Worm (Caenorhabditis elegans): Measurements from ENCODE around the gene ech-6.

The ech-6 gene

ce11 chrIII:9772394-9772793 lies 19.7 kb upstream of the ech-6 start:
- no peak for TF ChIP-seq pag-3 (tag; optimal IDR thresholded peaks at IDR 0.05; ENCODE audit: borderline replicate concordance)
- TF ChIP-seq ahr-1 (tag; optimal IDR thresholded peaks at IDR 0.05), result no peak
- no peak for TF ChIP-seq odd-2 (tag; optimal IDR thresholded peaks at IDR 0.05)
- no peak for TF ChIP-seq hlh-30 (tag; optimal IDR thresholded peaks at IDR 0.05; ENCODE audit: insufficient read depth)

DNA sequence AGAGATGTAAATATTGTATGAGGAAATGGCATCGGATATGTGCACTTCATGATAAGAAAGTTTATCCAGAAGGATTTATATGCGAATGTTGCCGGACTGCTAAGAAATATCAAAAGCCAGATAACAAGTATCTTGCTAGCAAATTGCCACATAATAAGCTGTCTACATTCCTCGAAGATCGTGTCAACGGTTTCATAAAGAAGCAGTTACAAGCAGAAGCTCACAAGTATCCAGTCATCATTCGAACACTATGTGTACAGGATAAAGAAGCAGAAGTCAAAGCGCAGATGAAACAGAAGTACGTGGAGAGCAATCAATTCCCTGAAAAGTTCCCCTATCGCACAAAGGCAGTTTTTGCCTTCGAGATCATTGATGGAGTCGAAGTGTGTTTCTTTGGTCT lies 17.9 kb upstream of the ech-6 start:
- no peak for TF ChIP-seq eyg-1 (tag; optimal IDR thresholded peaks at IDR 0.05)
- no peak for TF ChIP-seq rnt-1 (tag; optimal IDR thresholded peaks at IDR 0.05)
- TF ChIP-seq ceh-31 (tag; optimal IDR thresholded peaks at IDR 0.05), result no peak
- no peak for TF ChIP-seq ceh-2 (tag; optimal IDR thresholded peaks at IDR 0.05)
- no peak for TF ChIP-seq pros-1 (tag; optimal IDR thresholded peaks at IDR 0.05)
- TF ChIP-seq ztf-16 (tag; optimal IDR thresholded peaks at IDR 0.05), result no peak

- TF ChIP-seq pqm-1 (tag; optimal IDR thresholded peaks at IDR 0.05) (no peak), ref-2 (tag; optimal IDR thresholded peaks at IDR 0.05) (no peak), ceh-24 (tag; optimal IDR thresholded peaks at IDR 0.05) (no peak), npax-4 (tag; optimal IDR thresholded peaks at IDR 0.05) (no peak), unc-55 (GFP tag; optimal IDR thresholded peaks at IDR 0.05) (no peak), madf-2 (tag; optimal IDR thresholded peaks at IDR 0.05) (no peak), rnt-1 (tag; optimal IDR thresholded peaks at IDR 0.05) (no peak), T23F11.4 (GFP tag; optimal IDR thresholded peaks at IDR 0.05) (no peak), hlh-6 (tag; optimal IDR thresholded peaks at IDR 0.05) (no peak), ceh-34 (tag; optimal IDR thresholded peaks at IDR 0.05) (no peak), fax-1 (tag; optimal IDR thresholded peaks at IDR 0.05) (no peak), pag-3 (tag; optimal IDR thresholded peaks at IDR 0.05; ENCODE audit: borderline replicate concordance) (no peak), F13H6.1 (tag; optimal IDR thresholded peaks at IDR 0.05) (no peak)
These were observed 15.3 kb upstream of the ech-6 start for ce11 chrIII:9768023-9768422.

- TF ChIP-seq ref-2 (tag; optimal IDR thresholded peaks at IDR 0.05), result peak; percentile 43
- TF ChIP-seq mec-3 (tag; optimal IDR thresholded peaks at IDR 0.05; ENCODE audit: borderline replicate concordance), result peak; percentile 37
- TF ChIP-seq ceh-48 (tag; optimal IDR thresholded peaks at IDR 0.05), result no peak
These were observed 14.4 kb upstream of the ech-6 start for ce11 chrIII:9767095-9767494.

DNA sequence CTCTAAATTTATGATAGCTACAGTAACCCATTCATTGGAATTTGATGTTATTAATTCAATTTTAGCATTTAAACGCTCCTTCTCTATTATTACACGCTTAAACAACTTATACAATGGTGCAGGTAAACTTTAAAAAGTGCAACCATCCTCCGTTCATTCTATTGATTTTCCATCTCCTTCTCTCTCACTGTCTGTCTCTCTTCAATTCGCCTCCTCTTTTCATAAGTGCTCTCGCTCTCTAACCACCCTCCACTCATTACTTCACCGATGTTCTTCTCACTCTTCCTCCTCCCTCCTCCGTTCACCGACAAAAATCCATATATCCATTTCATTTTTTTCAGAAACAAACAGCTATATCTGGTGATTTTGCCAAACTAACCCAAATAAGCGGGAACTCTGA lies 13.5 kb upstream of the ech-6 start, which contains the start of gene cbp-1:
cbp-1 (plus strand) TSS at position 335 of the 400 bp plus-strand sequence.
- TF ChIP-seq K02D7.2 (tag; optimal IDR thresholded peaks at IDR 0.05), result no peak
- TF ChIP-seq ceh-24 (tag; optimal IDR thresholded peaks at IDR 0.05), result no peak
- no peak for TF ChIP-seq hlh-13 (GFP tag; optimal IDR thresholded peaks at IDR 0.05)
- TF ChIP-seq unc-55 (GFP tag; optimal IDR thresholded peaks at IDR 0.05), result peak; percentile 32
- no peak for TF ChIP-seq madf-2 (tag; optimal IDR thresholded peaks at IDR 0.05)
- peak; percentile 57 for TF ChIP-seq nfya-1 (tag; optimal IDR thresholded peaks at IDR 0.05)
- TF ChIP-seq ceh-48 (tag; optimal IDR thresholded peaks at IDR 0.05), result peak; percentile 86
- TF ChIP-seq ceh-31 (tag; optimal IDR thresholded peaks at IDR 0.05), result peak; percentile 41
- TF ChIP-seq pax-1 (tag; optimal IDR thresholded peaks at IDR 0.05), result peak; percentile 13

DNA sequence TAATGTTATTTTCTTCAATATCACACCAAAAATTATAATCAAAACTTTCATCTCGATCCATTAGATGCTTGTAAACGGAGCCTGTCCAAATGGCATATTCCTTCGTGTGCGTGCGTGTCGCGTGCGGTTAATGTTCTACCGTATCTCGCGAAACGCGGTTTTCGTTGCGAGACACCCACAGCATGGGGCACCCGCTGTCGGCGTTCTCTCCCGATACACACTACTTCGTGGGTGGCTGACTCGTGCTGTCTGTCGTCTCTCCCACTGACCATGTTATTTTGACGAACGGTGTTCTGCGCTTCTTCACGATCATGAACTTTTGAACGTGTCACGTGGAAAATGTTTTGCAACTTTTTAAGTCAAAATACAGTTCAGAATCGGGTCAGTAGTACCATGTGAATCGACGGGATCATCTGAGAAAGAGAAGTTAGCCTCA lies 12.8 kb upstream of the ech-6 start:
- TF ChIP-seq ceh-48 (tag; optimal IDR thresholded peaks at IDR 0.05), result no peak
- TF ChIP-seq ceh-18 (tag; optimal IDR thresholded peaks at IDR 0.05), result peak; percentile 93
- TF ChIP-seq ceh-22 (tag; optimal IDR thresholded peaks at IDR 0.05), result no peak
- no peak for TF ChIP-seq hlh-6 (tag; optimal IDR thresholded peaks at IDR 0.05)
- no peak for TF ChIP-seq nhr-232 (tag; optimal IDR thresholded peaks at IDR 0.05)
- peak; percentile 82 for TF ChIP-seq unc-42 (tag; optimal IDR thresholded peaks at IDR 0.05)
- peak; percentile 66 for TF ChIP-seq C38D4.7 (GFP tag; optimal IDR thresholded peaks at IDR 0.05)
- TF ChIP-seq ceh-45 (GFP tag; IDR thresholded peaks at IDR 0.05), result peak; percentile 55
- TF ChIP-seq hlh-8 (tag; optimal IDR thresholded peaks at IDR 0.05), result peak; percentile 50
- TF ChIP-seq rnt-1 (tag; optimal IDR thresholded peaks at IDR 0.05), result peak; percentile 94
- peak; percentile 54 for TF ChIP-seq ceh-14 (tag; optimal IDR thresholded peaks at IDR 0.05)
- TF ChIP-seq unc-86 (tag; optimal IDR thresholded peaks at IDR 0.05), result peak; percentile 52
- TF ChIP-seq unc-55 (GFP tag; optimal IDR thresholded peaks at IDR 0.05), result peak; percentile 70
- TF ChIP-seq ztf-16 (tag; optimal IDR thresholded peaks at IDR 0.05), result peak; percentile 81
- TF ChIP-seq pag-3 (tag; optimal IDR thresholded peaks at IDR 0.05; ENCODE audit: borderline replicate concordance), result no peak
- TF ChIP-seq pat-9 (tag; optimal IDR thresholded peaks at IDR 0.05), result peak; percentile 77
- TF ChIP-seq syd-9 (tag; optimal IDR thresholded peaks at IDR 0.05), result peak; percentile 84
- TF ChIP-seq tbx-7 (tag; optimal IDR thresholded peaks at IDR 0.05), result peak; percentile 59
- peak; percentile 62 for TF ChIP-seq ets-4 (tag; optimal IDR thresholded peaks at IDR 0.05)
- peak; percentile 98 for TF ChIP-seq ref-2 (tag; optimal IDR thresholded peaks at IDR 0.05)
- no peak for TF ChIP-seq odd-2 (tag; optimal IDR thresholded peaks at IDR 0.05)
- peak; percentile 43 for TF ChIP-seq fax-1 (tag; optimal IDR thresholded peaks at IDR 0.05)
- TF ChIP-seq ama-1 (optimal IDR thresholded peaks at IDR 0.05), result peak; percentile 96
- no peak for TF ChIP-seq elt-4 (tag; optimal IDR thresholded peaks at IDR 0.05)
